Worm (Caenorhabditis elegans): ENCODE measurements around the gene ges-1.

The ges-1 gene

DNA sequence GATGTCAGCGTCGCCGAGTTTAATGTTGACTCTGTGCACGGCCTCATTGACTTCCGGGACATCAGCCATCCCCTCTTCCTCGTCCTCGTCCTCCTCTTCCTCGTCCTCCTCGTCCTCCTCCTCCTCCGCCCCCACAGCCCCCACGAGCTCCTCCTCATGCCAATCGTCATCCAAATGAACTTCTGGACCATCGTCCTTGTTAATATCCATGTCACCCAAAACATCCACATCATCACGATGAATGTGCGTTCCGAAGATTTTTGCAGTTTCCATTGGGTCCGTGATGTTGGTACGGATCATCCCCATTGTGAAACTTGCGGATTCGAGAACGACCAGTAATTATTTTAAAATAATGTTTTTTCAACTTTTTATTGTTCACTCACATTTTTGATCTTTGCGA, 2.5 kb upstream of the ges-1 start:
- no peak for TF ChIP-seq dao-5 (tag; optimal IDR thresholded peaks at IDR 0.05)
- TF ChIP-seq him-1 (tag; optimal IDR thresholded peaks at IDR 0.05), result no peak
- TF ChIP-seq W03F9.2 (tag; optimal IDR thresholded peaks at IDR 0.05), result no peak

DNA sequence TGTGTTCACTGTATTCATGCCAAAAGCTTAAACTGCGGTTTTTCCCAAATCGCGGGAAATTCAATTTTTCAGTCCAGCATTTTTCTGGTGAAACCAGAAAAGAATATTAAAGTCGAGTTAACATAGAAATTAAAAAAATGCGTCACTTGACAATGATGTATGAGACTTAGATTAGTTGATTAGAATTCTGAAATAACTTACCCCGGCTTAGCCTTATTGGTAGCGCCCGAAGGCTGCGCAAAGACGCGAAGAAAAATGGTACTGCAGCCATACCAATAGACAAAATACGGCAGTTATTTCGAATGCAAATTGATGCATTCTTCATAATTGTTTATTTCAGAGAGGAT, 1.5 kb upstream of the ges-1 start:
- TF ChIP-seq W03F9.2 (tag; optimal IDR thresholded peaks at IDR 0.05) (no peak), him-1 (tag; optimal IDR thresholded peaks at IDR 0.05) (no peak), dao-5 (tag; optimal IDR thresholded peaks at IDR 0.05) (no peak)

DNA sequence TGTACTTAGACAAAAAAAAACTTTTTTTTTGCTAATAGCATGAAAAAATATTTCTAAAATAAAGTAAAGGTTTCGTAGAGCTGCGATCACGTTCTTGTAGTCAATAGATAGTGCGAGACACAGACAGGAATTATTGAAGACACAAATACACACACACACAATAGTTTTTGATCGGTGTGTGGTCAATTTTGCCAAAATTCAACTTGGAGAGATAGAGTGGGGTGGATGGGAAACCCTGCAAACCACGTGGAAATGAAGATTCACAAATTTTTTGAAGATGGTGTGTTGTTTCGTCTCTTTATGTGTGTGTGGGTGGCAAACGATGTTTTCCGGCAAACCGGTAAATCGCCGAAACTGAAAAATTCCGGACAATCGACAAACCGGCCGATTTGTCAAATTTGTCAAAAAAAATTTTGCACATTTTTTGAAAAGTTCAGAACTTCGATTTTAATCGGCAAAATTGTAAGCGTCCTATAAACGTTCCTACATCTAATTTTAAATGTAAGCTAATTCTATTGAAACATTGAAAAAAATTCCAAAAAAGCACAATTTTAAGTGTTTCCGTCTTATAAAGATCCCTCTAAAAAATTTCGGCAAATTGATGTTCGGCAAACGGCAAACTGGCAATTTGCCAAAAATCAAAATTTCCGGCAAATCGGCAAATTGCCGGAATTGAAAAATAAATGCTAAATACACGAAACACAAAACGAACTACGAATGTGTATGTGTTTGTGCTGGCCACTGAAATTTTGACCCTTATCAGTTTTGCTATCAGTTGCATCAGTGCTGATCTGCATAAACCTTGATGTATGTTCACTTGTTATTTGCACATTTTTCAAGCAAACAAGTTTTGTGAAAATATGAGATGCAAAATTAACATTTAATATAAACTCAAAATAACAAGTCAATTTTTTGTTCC, 822 bp upstream of the ges-1 start:
- TF ChIP-seq dao-5 (tag; optimal IDR thresholded peaks at IDR 0.05) (no peak), W03F9.2 (tag; optimal IDR thresholded peaks at IDR 0.05) (no peak), him-1 (tag; optimal IDR thresholded peaks at IDR 0.05) (no peak)

DNA sequence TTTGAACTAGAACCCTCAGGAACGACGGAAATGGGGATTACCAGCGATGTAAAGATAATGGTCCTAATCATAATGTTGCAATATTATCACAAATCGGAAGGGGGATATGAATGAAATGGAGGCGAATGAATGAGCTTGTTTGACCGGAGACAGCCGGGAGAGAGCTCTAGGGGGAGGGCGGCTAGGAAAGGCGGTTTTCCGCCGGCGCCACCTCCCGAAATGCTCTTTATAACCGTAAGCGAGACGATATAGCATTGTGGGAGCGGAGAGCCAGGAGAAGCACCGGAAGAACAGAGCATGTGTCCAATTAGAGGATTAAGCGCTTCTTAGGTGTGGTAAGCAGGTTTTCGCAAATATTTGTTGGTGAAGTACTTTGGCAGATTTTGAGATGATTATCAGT, 6.3 kb downstream of the ges-1 start, which contains the start of gene R12A1.3:
R12A1.3 (minus strand) TSS at position 200 of the 400 bp plus-strand sequence.
- TF ChIP-seq him-1 (tag; optimal IDR thresholded peaks at IDR 0.05), result no peak
- TF ChIP-seq dao-5 (tag; optimal IDR thresholded peaks at IDR 0.05), result no peak
- no peak for TF ChIP-seq W03F9.2 (tag; optimal IDR thresholded peaks at IDR 0.05)

DNA sequence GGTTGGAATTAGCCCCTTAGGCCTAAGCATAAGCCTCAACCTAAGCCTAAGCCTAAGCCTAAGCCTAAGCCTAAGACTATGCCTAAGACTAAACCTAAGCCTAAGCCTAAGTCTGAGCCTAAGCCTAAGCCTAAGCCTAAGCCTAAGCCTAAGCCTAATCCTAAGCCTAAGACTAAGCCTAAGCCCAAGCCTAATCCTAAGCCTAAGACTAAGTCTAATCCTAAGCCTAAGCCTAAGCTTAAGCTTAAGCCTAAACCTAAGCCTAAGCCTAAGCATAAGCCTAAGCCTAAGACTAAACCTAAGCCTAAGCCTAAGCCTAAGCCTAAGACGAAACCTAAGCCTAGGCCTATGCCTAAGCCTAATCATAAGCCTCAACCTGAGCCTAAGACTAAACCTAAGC, 8.6 kb downstream of the ges-1 start:
- TF ChIP-seq W03F9.2 (tag; optimal IDR thresholded peaks at IDR 0.05) (no peak), dao-5 (tag; optimal IDR thresholded peaks at IDR 0.05) (no peak), him-1 (tag; optimal IDR thresholded peaks at IDR 0.05) (no peak)

DNA sequence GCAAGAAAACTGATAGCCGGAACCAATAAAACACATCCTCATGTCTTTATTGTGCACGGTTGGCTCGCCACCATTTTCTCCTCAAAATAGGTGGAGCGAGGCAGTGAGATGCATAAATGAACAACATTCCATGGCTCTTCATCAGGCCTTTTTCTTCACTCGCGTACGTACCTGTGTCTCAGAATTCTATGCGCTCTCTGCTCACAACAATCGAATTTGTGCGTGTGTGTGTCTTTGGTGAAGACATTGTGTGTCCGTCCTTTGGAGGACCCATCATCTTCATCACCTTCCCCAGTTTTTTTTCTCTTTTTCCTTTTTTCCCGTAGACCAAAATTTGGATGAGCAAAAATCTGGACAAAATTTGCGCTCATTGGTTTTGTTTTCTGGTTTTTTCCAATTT, 9.7 kb downstream of the ges-1 start:
- no peak for TF ChIP-seq W03F9.2 (tag; optimal IDR thresholded peaks at IDR 0.05)
- TF ChIP-seq dao-5 (tag; optimal IDR thresholded peaks at IDR 0.05), result no peak
- TF ChIP-seq him-1 (tag; optimal IDR thresholded peaks at IDR 0.05), result no peak

DNA sequence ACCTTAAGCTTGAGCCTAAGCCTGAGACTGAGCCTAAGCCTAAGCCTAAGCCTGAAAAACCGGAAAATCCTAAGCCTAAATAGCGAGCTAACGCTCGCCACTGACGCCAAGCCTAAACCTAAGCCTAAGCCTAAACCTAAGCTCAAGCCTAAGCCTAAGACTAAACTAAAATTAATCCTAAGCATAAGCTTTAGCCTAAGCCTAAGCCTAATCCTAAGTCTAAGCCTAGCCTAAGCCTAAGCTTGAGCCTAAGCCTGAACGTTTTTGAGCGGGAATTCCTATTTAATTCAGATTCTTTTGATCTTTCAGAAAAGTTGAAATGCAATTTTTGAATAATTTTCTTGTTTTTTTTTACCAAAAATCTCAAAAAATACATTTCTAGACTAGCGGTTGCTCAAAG, 15.8 kb downstream of the ges-1 start:
- no peak for TF ChIP-seq W03F9.2 (tag; optimal IDR thresholded peaks at IDR 0.05)
- TF ChIP-seq dao-5 (tag; optimal IDR thresholded peaks at IDR 0.05), result no peak
- TF ChIP-seq him-1 (tag; optimal IDR thresholded peaks at IDR 0.05), result no peak

DNA sequence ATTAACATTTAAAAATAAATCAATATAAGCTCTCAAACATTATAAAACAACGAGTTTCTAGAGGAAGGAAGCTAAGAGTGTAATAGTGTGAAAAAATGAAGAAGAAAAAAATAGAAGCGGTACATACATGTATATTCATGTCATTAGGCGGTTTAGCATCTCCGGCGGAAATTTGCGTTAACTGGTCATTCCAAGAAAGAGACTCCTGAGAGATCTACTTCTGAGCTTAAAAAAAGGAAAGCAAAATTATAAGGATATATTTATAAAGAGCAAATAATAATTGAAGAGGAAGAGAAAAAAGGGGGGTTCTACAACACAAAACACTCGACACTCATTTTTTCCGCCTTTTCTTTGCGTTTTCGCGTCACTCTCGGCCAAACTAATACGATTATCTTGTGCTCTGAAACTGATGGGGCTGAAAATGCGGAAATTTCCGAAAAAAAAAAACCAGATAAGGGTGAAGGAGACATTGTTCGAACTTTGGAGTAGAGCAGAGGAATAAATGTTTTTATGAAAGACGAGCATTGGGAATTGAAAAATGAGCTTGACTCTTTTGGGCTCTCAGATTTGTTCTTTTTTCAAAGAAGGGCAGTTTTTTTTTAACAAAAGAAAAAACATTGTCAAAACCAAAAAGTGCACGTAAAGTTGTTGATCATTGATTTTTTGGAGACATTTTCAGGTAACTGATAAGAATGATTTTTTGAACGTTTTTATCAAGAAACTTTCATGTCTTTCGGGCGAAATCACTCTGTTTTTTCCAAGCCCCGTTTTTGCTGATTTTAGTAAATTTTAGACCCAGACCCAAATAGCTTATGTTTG, 17.1 kb downstream of the ges-1 start:
- no peak for TF ChIP-seq dao-5 (tag; optimal IDR thresholded peaks at IDR 0.05)
- no peak for TF ChIP-seq him-1 (tag; optimal IDR thresholded peaks at IDR 0.05)
- TF ChIP-seq W03F9.2 (tag; optimal IDR thresholded peaks at IDR 0.05), result no peak

DNA sequence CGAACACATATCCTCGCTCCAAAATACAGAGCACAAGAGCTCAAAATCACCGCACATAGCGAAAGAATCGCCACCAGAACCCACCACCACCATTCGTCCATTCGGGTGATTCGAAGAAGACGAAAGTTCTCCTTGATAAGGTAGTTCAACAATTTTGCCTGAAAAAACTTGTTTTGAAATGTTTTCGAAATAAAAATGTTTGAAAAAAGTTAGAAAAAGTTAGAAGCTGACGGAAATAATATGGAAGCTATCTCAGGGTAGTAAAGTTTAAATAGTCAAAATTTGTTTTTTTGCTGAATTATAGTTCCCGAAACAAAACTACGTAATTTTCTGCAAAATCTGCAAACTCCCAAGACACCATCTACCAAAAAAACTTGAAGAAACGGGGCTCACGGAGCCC, 20.5 kb downstream of the ges-1 start, which contains the start of gene snt-5:
snt-5 (minus strand) TSS at position 101 of the 400 bp plus-strand sequence.
- TF ChIP-seq dao-5 (tag; optimal IDR thresholded peaks at IDR 0.05) (no peak), him-1 (tag; optimal IDR thresholded peaks at IDR 0.05) (no peak)

DNA sequence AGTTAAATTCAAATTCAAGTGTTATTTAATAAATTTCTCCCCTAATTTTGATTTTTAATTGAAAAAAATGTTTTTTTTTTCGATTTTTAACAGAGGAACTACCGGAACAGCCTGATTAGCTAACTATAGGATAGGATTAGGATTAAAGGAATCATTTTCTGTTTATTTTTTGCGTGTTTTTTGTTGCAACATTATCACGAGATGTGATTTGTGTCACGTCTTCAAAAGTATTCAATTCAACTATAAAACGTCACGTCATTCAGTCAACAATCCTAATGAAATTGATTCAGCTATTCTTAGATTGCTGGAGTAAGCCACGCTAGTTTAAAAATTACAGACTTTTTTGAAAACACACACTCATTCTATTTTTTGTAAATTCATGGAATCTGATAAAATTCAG, 21.2 kb downstream of the ges-1 start:
- TF ChIP-seq dao-5 (tag; optimal IDR thresholded peaks at IDR 0.05), result no peak
- no peak for TF ChIP-seq him-1 (tag; optimal IDR thresholded peaks at IDR 0.05)
- no peak for TF ChIP-seq W03F9.2 (tag; optimal IDR thresholded peaks at IDR 0.05)

DNA sequence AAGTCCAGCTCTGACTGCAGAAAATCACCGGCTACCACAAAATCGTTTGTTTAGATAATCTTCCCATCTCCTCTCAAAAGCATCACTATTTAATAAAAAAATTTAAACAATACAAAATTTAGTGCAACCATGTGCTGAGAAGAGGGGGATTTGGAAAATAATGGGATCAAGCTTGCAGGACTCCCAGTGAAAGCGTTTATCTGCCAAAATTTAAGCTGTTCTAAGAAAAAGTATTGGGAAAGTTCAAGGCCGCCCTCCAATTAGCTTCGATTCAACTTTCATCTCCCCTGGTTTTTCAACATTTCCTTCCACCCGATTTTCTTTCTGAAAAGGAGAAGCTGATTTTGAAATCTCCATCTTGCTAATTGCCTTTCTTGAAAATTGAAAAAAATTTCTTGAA, 23.8 kb downstream of the ges-1 start:
- TF ChIP-seq dao-5 (tag; optimal IDR thresholded peaks at IDR 0.05) (no peak), W03F9.2 (tag; optimal IDR thresholded peaks at IDR 0.05) (no peak)

DNA sequence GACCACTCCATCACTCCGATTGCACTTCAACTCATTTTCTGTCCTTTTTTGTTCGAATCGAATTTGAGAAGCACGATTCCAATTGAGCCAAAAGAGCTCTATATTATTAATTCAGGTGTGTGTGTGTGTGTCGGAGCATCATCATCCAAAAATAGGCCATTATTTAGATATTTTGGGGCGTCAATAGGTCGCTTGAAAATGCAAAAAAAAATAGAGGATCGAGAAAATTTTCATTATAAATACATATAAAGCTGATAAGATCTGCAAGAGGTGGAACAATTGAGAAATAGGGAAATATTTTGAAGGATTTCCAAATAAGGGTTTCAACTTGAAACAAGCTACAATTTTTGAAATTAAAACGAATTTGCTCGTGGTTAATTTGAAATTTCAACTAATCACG, 39.0 kb downstream of the ges-1 start, which contains the start of gene Y75B7AR.1:
Y75B7AR.1 (minus strand) TSS at position 101 of the 400 bp plus-strand sequence.
- TF ChIP-seq W03F9.2 (tag; optimal IDR thresholded peaks at IDR 0.05), result no peak

DNA sequence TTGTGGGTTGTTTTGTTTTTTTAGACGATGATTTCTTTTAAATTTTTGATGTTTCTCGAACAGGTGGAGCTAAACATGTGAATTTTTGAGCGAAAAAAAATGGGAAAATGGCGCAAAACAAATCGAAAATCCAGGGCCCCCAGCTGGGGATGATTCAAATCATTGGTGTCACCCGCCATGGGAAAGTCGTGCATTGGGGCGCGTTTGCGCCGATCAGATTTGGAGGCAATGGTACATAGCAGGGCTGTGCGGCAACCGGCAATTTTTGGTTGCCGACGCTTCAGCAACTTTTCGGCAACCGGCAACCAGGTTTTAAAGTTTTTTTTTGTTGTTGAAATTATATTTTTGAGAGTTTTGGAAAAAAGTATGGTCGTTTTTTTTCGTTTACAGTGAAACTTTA, 41.5 kb downstream of the ges-1 start:
- no peak for TF ChIP-seq W03F9.2 (tag; optimal IDR thresholded peaks at IDR 0.05)
- TF ChIP-seq him-1 (tag; optimal IDR thresholded peaks at IDR 0.05), result no peak
- no peak for TF ChIP-seq dao-5 (tag; optimal IDR thresholded peaks at IDR 0.05)

DNA sequence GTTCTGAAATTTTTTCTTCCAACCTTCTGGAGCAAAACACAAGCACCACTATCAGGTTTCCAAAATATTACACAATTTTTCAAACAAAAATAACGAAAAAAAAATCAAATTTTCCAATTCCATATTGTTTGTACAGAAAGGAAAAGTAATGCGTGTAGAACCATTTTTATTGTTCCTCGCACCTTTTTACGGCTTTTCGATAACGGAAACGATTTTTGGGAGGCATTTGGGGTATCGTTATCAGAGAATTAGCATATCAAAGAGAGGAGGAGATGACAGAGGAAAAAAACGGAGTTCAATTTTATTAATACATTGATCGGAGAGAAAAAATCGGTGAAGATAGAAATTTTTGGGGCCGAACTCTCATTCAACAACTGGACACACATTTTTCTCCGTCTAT, 42.1 kb downstream of the ges-1 start:
- no peak for TF ChIP-seq W03F9.2 (tag; optimal IDR thresholded peaks at IDR 0.05)
- no peak for TF ChIP-seq dao-5 (tag; optimal IDR thresholded peaks at IDR 0.05)
- TF ChIP-seq him-1 (tag; optimal IDR thresholded peaks at IDR 0.05), result no peak

Data from whole organism, L4/young adult.